Worm (Caenorhabditis elegans) whole organism, L4 larva: ENCODE data around the gene R05A10.7.

Experiments
- ZK546.5 ChIP-seq, 2 experiments: sonication (generic microtip); optimal IDR thresholded peaks; 2 replicates each; lab custom pipeline; 2017; ENCODE audit warnings: missing biosample characterization in 2 of 2, missing genetic modification characterization in 2 of 2
- ceh-20 ChIP-seq: fragments of 200-800 bp; sonication (Bioruptor generic); IDR thresholded peaks from 2 replicates; pipeline ENCODE4 v1.3.6; 2022; ENCODE audit warnings: missing genetic modification reagents, missing genetic modification characterization, missing compliant biosample characterization
- fos-1 ChIP-seq: fragments of 150-350 bp; optimal IDR thresholded peaks from 2 replicates; lab custom pipeline; 2014; ENCODE audit warnings: missing biosample characterization, missing genetic modification characterization
- sdz-12 ChIP-seq: fragments of 200-800 bp; sonication (Bioruptor generic); optimal IDR thresholded peaks from 2 replicates; lab custom pipeline; 2018; ENCODE audit warnings: mild to moderate bottlenecking, missing genetic modification characterization, missing compliant biosample characterization
- snpc-4 ChIP-seq: fragments of 150-350 bp; optimal IDR thresholded peaks from 2 replicates; lab custom pipeline; 2014; ENCODE audit warnings: missing biosample characterization, missing genetic modification characterization
- spr-1 ChIP-seq: sonication (generic microtip); optimal IDR thresholded peaks from 2 replicates; lab custom pipeline; 2016; ENCODE audit warnings: mild to moderate bottlenecking, missing genetic modification characterization, missing compliant biosample characterization

- TF ChIP-seq spr-1 (tag; lab: Kevin White, UChicago): no peak
- TF ChIP-seq ceh-20 (GFP tag; lab: Robert Waterston, UW): no peak
- no peak for TF ChIP-seq sdz-12 (GFP tag; lab: Kevin White, UChicago)
- TF ChIP-seq ZK546.5 (tag; optimal IDR thresholded peaks at IDR 0.05; lab: Kevin White, UChicago): no peak
- TF ChIP-seq snpc-4 (tag; lab: Kevin White, UChicago): no peak
- no peak for TF ChIP-seq fos-1 (tag; lab: Kevin White, UChicago)
Observed at ce11 chrIV:14172181-14172580, 9.5 kb upstream of the R05A10.7 start, which contains the start of gene R05A10.4.
